Worm (Caenorhabditis elegans) whole organism, young adult: ENCODE data around the gene F20G2.6.

Source experiments
- B0336.3 ChIP-seq: fragments of 200-800 bp; sonication (Bioruptor generic); IDR thresholded peaks from 2 replicates; pipeline ENCODE4 v1.3.6; 2022; ENCODE audit warnings: missing genetic modification characterization, missing compliant biosample characterization
- D2030.7 ChIP-seq: fragments of 200-800 bp; sonication (Bioruptor generic); IDR thresholded peaks from 2 replicates; pipeline ENCODE4 v1.3.6; 2022; ENCODE audit warnings: missing genetic modification reagents, missing genetic modification characterization, missing compliant biosample characterization
- F10E7.11 ChIP-seq: sonication (generic microtip); optimal IDR thresholded peaks from 2 replicates; lab custom pipeline; 2017; ENCODE audit warnings: mild to moderate bottlenecking, missing genetic modification characterization, moderate library complexity, missing compliant biosample characterization
- F33H1.4 ChIP-seq: fragments of 200-800 bp; sonication (Bioruptor generic); IDR thresholded peaks from 2 replicates; pipeline ENCODE4 v1.3.6; 2022; ENCODE audit warnings: missing genetic modification reagents, missing genetic modification characterization, missing compliant biosample characterization
- F49E8.2 ChIP-seq: sonication (generic microtip); optimal IDR thresholded peaks from 3 replicates; lab custom pipeline; 2017; ENCODE audit warnings: missing genetic modification characterization, mild to moderate bottlenecking, missing compliant biosample characterization, antibody characterized with exemption, moderate library complexity; ENCODE audit not compliant: insufficient read depth
- K12H6.12 ChIP-seq: fragments of 200-800 bp; sonication (Bioruptor generic); optimal IDR thresholded peaks from 2 replicates; lab custom pipeline; 2018; ENCODE audit warnings: mild to moderate bottlenecking, missing genetic modification characterization, missing compliant biosample characterization
- T07F8.4 ChIP-seq: sonication (generic microtip); optimal IDR thresholded peaks from 2 replicates; lab custom pipeline; 2016; ENCODE audit warnings: mild to moderate bottlenecking, missing genetic modification characterization, moderate library complexity, missing compliant biosample characterization
- Y53F4B.3 ChIP-seq: fragments of 200-800 bp; sonication (Bioruptor generic); IDR thresholded peaks from 2 replicates; pipeline ENCODE4 v1.3.6; 2022; ENCODE audit warnings: missing genetic modification reagents, missing genetic modification characterization, missing compliant biosample characterization
- akir-1 ChIP-seq: fragments of 200-800 bp; sonication (Bioruptor generic); optimal IDR thresholded peaks from 2 replicates; lab custom pipeline; 2018; ENCODE audit warnings: mild to moderate bottlenecking, missing genetic modification characterization, moderate library complexity, missing compliant biosample characterization
- aptf-2 ChIP-seq: fragments of 200-800 bp; sonication (Bioruptor generic); conservative IDR thresholded peaks from 2 replicates; pipeline ENCODE4 v1.3.6; 2022; ENCODE audit warnings: missing genetic modification reagents, missing genetic modification characterization, missing compliant biosample characterization
- aptf-3 ChIP-seq: fragments of 200-800 bp; sonication (Bioruptor generic); IDR thresholded peaks from 2 replicates; pipeline ENCODE4 v1.3.6; 2022; ENCODE audit warnings: missing genetic modification characterization, missing compliant biosample characterization
- athp-1 ChIP-seq: sonication (generic microtip); optimal IDR thresholded peaks from 2 replicates; lab custom pipeline; 2017; ENCODE audit warnings: mild to moderate bottlenecking, missing genetic modification characterization, missing compliant biosample characterization
- attf-3 ChIP-seq: fragments of 200-800 bp; sonication (Bioruptor generic); conservative IDR thresholded peaks from 2 replicates; pipeline ENCODE4 v1.3.6; 2022; ENCODE audit warnings: missing genetic modification reagents, missing genetic modification characterization, missing compliant biosample characterization
- attf-5 ChIP-seq: fragments of 200-800 bp; sonication (Bioruptor generic); optimal IDR thresholded peaks from 2 replicates; lab custom pipeline; 2018; ENCODE audit warnings: mild to moderate bottlenecking, missing genetic modification characterization, missing compliant biosample characterization
- bed-1 ChIP-seq: fragments of 200-800 bp; sonication (Bioruptor generic); IDR thresholded peaks from 2 replicates; pipeline ENCODE4 v1.3.6; 2022; ENCODE audit warnings: missing genetic modification reagents, missing genetic modification characterization, missing compliant biosample characterization
- ccch-3 ChIP-seq: fragments of 200-800 bp; sonication (Bioruptor generic); optimal IDR thresholded peaks from 2 replicates; lab custom pipeline; 2018; ENCODE audit warnings: mild to moderate bottlenecking, missing genetic modification characterization, missing compliant biosample characterization
- ceh-100 ChIP-seq: fragments of 200-800 bp; sonication (Bioruptor generic); IDR thresholded peaks from 2 replicates; pipeline ENCODE4 v1.3.6; 2022; ENCODE audit warnings: missing genetic modification reagents, missing genetic modification characterization, missing compliant biosample characterization
- ceh-27 ChIP-seq: fragments of 200-800 bp; sonication (Bioruptor generic); optimal IDR thresholded peaks from 2 replicates; lab custom pipeline; 2018; ENCODE audit warnings: mild to moderate bottlenecking, missing genetic modification characterization, moderate library complexity, missing compliant biosample characterization
- ceh-91 ChIP-seq: fragments of 200-800 bp; sonication (Bioruptor generic); IDR thresholded peaks from 2 replicates; pipeline ENCODE4 v1.3.6; 2022; ENCODE audit warnings: missing genetic modification reagents, missing genetic modification characterization, missing compliant biosample characterization
- dox-1 ChIP-seq: fragments of 200-800 bp; sonication (Bioruptor generic); IDR thresholded peaks from 2 replicates; pipeline ENCODE4 v1.3.6; 2022; ENCODE audit warnings: missing genetic modification reagents, missing genetic modification characterization, missing compliant biosample characterization
- egl-18 ChIP-seq: fragments of 200-800 bp; sonication (Bioruptor generic); IDR thresholded peaks from 2 replicates; pipeline ENCODE4 v1.3.6; 2022; ENCODE audit warnings: missing genetic modification reagents, missing genetic modification characterization, missing compliant biosample characterization
- egl-44 ChIP-seq: fragments of 200-800 bp; sonication (Bioruptor generic); IDR thresholded peaks from 2 replicates; pipeline ENCODE4 v1.3.6; 2022; ENCODE audit warnings: missing genetic modification reagents, missing genetic modification characterization, missing compliant biosample characterization
- gei-17 ChIP-seq: fragments of 200-800 bp; sonication (Bioruptor generic); optimal IDR thresholded peaks from 2 replicates; lab custom pipeline; 2018; ENCODE audit warnings: mild to moderate bottlenecking, missing genetic modification characterization, missing compliant biosample characterization
- let-607 ChIP-seq, 2 experiments: fragments of 200-800 bp in 1 of 2; sonication (Bioruptor generic) in 1 of 2; sonication (generic microtip) in 1 of 2; optimal IDR thresholded peaks; 2 replicates each; lab custom pipeline; 2016 to 2018; ENCODE audit warnings: mild to moderate bottlenecking in 2 of 2, missing compliant biosample characterization in 2 of 2, missing genetic modification characterization in 2 of 2, moderate library complexity in 2 of 2, missing genotype in 1 of 2
- lin-35 ChIP-seq, 3 experiments: fragments of 150-350 bp in 2 of 3; sonication (generic microtip) in 1 of 3; optimal IDR thresholded peaks; 2 replicates each; lab custom pipeline; 2014 to 2018; ENCODE audit warnings: missing biosample characterization in 3 of 3, missing genetic modification characterization in 3 of 3, missing genetic modification reagents in 3 of 3
- lin-40 ChIP-seq: sonication (generic microtip); optimal IDR thresholded peaks from 2 replicates; lab custom pipeline; 2016; ENCODE audit warnings: missing genetic modification characterization, mild to moderate bottlenecking, missing compliant biosample characterization, missing genotype, missing genetic modification reagents
- lsl-1 ChIP-seq: fragments of 200-800 bp; sonication (Bioruptor generic); optimal IDR thresholded peaks from 2 replicates; lab custom pipeline; 2018; ENCODE audit warnings: mild to moderate bottlenecking, missing genetic modification characterization, moderate library complexity, missing compliant biosample characterization
- madf-10 ChIP-seq: sonication (generic microtip); optimal IDR thresholded peaks from 2 replicates; lab custom pipeline; 2016; ENCODE audit warnings: mild to moderate bottlenecking, missing genetic modification characterization, missing compliant biosample characterization
- madf-3 ChIP-seq: fragments of 200-800 bp; sonication (Bioruptor generic); IDR thresholded peaks from 2 replicates; pipeline ENCODE4 v1.3.6; 2022; ENCODE audit warnings: missing genetic modification reagents, missing genetic modification characterization, missing compliant biosample characterization
- madf-8 ChIP-seq: fragments of 200-800 bp; sonication (Bioruptor generic); conservative IDR thresholded peaks from 2 replicates; pipeline ENCODE4 v1.3.6; 2022; ENCODE audit warnings: missing genetic modification reagents, missing genetic modification characterization, missing compliant biosample characterization
- mes-4 ChIP-seq: sonication (generic microtip); optimal IDR thresholded peaks from 2 replicates; lab custom pipeline; 2016; ENCODE audit warnings: missing genotype, missing genetic modification characterization, missing compliant biosample characterization
- mxl-1 ChIP-seq: sonication (generic microtip); optimal IDR thresholded peaks from 2 replicates; lab custom pipeline; 2016; ENCODE audit warnings: missing genetic modification characterization, missing compliant biosample characterization
- nfya-1 ChIP-seq: sonication (generic microtip); optimal IDR thresholded peaks from 2 replicates; lab custom pipeline; 2017; ENCODE audit warnings: antibody characterized with exemption, missing compliant biosample characterization, missing genetic modification characterization, borderline replicate concordance; ENCODE audit not compliant: insufficient read depth
- nhr-80 ChIP-seq: sonication (generic microtip); optimal IDR thresholded peaks from 2 replicates; lab custom pipeline; 2016; ENCODE audit warnings: missing genetic modification characterization, missing compliant biosample characterization
- tbp1 ChIP-seq: fragments of 200-800 bp; sonication (Bioruptor generic); optimal IDR thresholded peaks from 2 replicates; lab custom pipeline; 2018; ENCODE audit warnings: mild to moderate bottlenecking, missing genetic modification characterization, missing compliant biosample characterization
- tlf-1 ChIP-seq: fragments of 200-800 bp; sonication (Bioruptor generic); optimal IDR thresholded peaks from 2 replicates; lab custom pipeline; 2018; ENCODE audit warnings: mild to moderate bottlenecking, missing genetic modification characterization, missing compliant biosample characterization
- xnd-1 ChIP-seq: sonication (generic microtip); optimal IDR thresholded peaks from 2 replicates; lab custom pipeline; 2016; ENCODE audit warnings: missing genotype, missing genetic modification reagents, missing genetic modification characterization, missing compliant biosample characterization
- ztf-18 ChIP-seq: sonication (generic microtip); optimal IDR thresholded peaks from 2 replicates; lab custom pipeline; 2016; ENCODE audit warnings: missing genotype, mild to moderate bottlenecking, missing genetic modification characterization, missing compliant biosample characterization
- ztf-22 ChIP-seq: fragments of 200-800 bp; sonication (Bioruptor generic); optimal IDR thresholded peaks from 2 replicates; lab custom pipeline; 2018; ENCODE audit warnings: mild to moderate bottlenecking, missing genetic modification characterization, moderate library complexity, missing compliant biosample characterization
- ztf-28 ChIP-seq: fragments of 200-800 bp; sonication (Bioruptor generic); IDR thresholded peaks from 2 replicates; pipeline ENCODE4 v1.3.6; 2022; ENCODE audit warnings: missing genetic modification reagents, missing genetic modification characterization, missing compliant biosample characterization

F20G2.6 gene

DNA sequence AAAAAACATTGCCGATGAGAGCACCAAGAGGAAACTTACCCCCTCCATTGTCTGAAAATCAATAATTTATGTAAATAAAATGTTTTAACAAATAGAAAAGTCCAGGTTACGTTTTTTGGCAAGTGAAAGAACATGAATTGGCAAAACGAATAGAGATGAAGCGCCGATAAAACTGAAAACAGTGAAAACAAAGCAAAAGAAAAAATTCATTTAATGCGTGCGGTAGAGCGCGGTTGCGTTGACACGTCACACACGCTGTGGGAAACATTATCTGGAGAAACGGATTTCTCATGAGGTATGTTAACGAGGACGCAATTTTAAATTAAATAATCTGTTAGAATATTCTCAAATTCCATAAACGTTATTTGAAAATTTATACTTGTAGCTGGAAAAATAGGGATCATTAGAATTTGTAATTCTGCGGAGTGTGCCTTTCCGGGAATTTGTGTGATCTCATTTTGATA is 47.6 kb upstream of the F20G2.6 start, which contains the start of gene zipt-9 (continued):
- no peak for TF ChIP-seq gei-17
- peak; percentile 60 for TF ChIP-seq madf-10 (tag; lab: Kevin White, UChicago)
- peak in 1 of 2 experiments; percentile 44 for TF ChIP-seq let-607 (tag; optimal IDR thresholded peaks at IDR 0.05; lab: Kevin White, UChicago)
- no peak for TF ChIP-seq Y53F4B.3 (GFP tag; lab: Robert Waterston, UW)
- TF ChIP-seq B0336.3, result no peak
- TF ChIP-seq dox-1 (GFP tag; lab: Robert Waterston, UW), result peak; percentile 80
- TF ChIP-seq nfya-1 (tag; lab: Kevin White, UChicago), result no peak
- TF ChIP-seq attf-3, result peak; percentile 64; the same call in 1 of the 2 replicates
- TF ChIP-seq lsl-1 (GFP tag; lab: Kevin White, UChicago), result peak; percentile 57
- TF ChIP-seq egl-18 (GFP tag; lab: Robert Waterston, UW), result no peak
- peak; percentile 47; the same call in 1 of the 2 replicates for TF ChIP-seq D2030.7
- peak; percentile 22 for TF ChIP-seq F49E8.2 (tag; lab: Kevin White, UChicago)
- no peak for TF ChIP-seq bed-1 (GFP tag; lab: Robert Waterston, UW)
- no peak for TF ChIP-seq T07F8.4 (tag; lab: Kevin White, UChicago)
- peak; percentile 64 for TF ChIP-seq K12H6.12 (tag; lab: Kevin White, UChicago)
- TF ChIP-seq F10E7.11, result no peak
- TF ChIP-seq tlf-1, result no peak
- TF ChIP-seq ztf-18, result peak; percentile 68
- peak; percentile 36 for TF ChIP-seq tbp1 (GFP tag; lab: Kevin White, UChicago)
- TF ChIP-seq ccch-3 (GFP tag; lab: Kevin White, UChicago), result peak; percentile 64
- peak; percentile 22; the same call in 1 of the 2 replicates for TF ChIP-seq madf-8
- 0 out of 2 replicates have a peak, but pooled peaks have one; percentile 14 for TF ChIP-seq aptf-2 (GFP tag; lab: Robert Waterston, UW)
- TF ChIP-seq lin-40 (tag; lab: Kevin White, UChicago), result no peak
- TF ChIP-seq athp-1 (tag; lab: Kevin White, UChicago), result no peak
- TF ChIP-seq F33H1.4 (GFP tag; lab: Robert Waterston, UW), result peak; percentile 15; the same call in 1 of the 2 replicates
- TF ChIP-seq aptf-3, result no peak
- no peak for TF ChIP-seq egl-44 (GFP tag; lab: Robert Waterston, UW)
- TF ChIP-seq mes-4, result no peak
- peak; percentile 49 for TF ChIP-seq nhr-80 (tag; lab: Kevin White, UChicago)
- no peak for TF ChIP-seq ztf-22
- no peak for TF ChIP-seq madf-3 (GFP tag; lab: Robert Waterston, UW)
- TF ChIP-seq lin-35 (GFP tag; optimal IDR thresholded peaks at IDR 0.05; lab: Kevin White, UChicago), result no peak
- TF ChIP-seq xnd-1 (tag; lab: Kevin White, UChicago), result no peak
- peak; percentile 80 for TF ChIP-seq ceh-27 (GFP tag; lab: Kevin White, UChicago)
- TF ChIP-seq attf-5 (GFP tag; lab: Kevin White, UChicago), result peak; percentile 80
- TF ChIP-seq ceh-100, result peak; percentile 98
- peak; percentile 54 for TF ChIP-seq ceh-91
- peak; percentile 35 for TF ChIP-seq akir-1 (GFP tag; lab: Kevin White, UChicago)
- TF ChIP-seq ztf-28 (GFP tag; lab: Robert Waterston, UW), result peak; percentile 66; the same call in 1 of the 2 replicates

DNA sequence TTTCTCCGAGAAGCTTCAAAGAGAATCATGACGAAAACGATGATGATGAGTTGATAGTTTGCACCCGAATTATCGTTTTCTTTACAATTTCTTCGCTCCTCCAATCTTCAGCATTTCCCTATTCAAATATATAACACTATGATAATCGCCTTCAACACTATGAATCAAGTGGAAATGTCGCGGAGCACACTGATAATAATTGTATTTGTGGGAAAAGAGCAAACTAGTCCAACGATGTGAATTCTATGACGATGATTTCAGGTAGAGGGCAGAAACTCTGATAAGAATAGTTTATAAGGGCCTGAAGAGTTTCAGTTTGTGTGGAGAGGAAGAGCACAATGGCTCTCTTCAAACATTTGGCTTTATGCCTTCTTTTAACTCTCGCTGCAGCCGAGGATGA is 46.3 kb upstream of the F20G2.6 start, which contains the start of gene T01D3.6:
Gene T01D3.6, plus strand, starts transcription at position 294 of the 400 bp plus-strand sequence.
- TF ChIP-seq nhr-80 (tag; lab: Kevin White, UChicago), result peak; percentile 65
- TF ChIP-seq F10E7.11, result no peak
- peak; percentile 12 for TF ChIP-seq ztf-22
- TF ChIP-seq mxl-1 (tag; lab: Kevin White, UChicago), result no peak
